Fruit fly (Drosophila melanogaster) whole organism, adult: ENCODE results near the gene Spx.

Experiments used
- CG1620 ChIP-seq: fragments of 200-800 bp; sonication (Bioruptor generic); optimal IDR thresholded peaks from 2 replicates; lab custom pipeline; 2016; ENCODE audit warnings: missing biosample characterization, missing genetic modification characterization
- kay ChIP-seq: fragments of 200-800 bp; sonication (Bioruptor generic); peaks from one replicate; lab custom pipeline; 2016; ENCODE audit warnings: missing biosample characterization, missing genetic modification characterization, borderline replicate concordance

DNA sequence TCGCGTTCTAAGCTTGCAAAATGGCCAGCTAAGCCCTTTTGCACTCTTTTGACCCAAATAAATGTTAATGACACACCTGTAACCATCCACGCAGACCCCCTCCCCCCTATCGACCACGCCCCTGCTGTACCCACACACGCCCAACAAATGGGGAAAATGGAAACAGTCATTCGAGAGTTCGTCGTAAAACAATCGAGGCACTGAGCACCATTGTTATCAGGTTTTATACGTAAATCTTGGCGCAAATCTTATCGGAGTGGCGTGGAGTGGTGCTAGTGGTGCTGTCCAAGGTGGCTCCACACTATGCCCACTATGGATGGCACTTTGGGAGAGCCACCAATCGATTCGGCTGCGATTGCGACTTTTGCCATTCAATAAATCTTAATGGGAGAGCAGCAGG lies 8.8 kb downstream of the Spx start:
- TF ChIP-seq CG1620 (GFP tag; lab: Kevin White, UChicago) (no peak), kay (GFP tag; lab: Kevin White, UChicago) (no peak)
